Worm (Caenorhabditis elegans): Measurements from ENCODE around the gene C02B10.3.

DNA sequence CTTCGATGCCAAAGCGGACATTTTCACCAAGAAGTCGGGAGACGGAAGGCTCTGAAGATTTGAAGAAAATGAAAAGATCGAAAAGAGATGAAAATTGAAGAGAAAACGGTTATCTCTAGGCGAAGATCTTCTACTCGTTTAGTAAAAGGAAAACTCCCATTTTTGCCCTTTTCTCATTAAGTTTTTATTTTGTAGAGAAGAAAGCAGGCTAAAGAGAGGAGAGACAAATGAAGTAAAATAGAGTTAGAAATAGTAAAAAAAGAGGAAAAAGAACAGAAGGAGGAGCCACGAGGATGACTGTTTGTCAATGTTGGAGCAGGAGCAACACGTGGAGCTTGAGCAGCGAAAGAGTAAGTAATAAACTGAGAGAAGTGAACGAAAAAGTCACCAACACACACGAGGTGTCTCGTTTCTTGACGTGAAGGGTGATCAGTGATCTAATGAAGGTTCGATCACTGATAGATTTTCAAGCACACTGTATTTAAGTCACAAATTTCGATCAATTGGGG is 14.2 kb downstream of the C02B10.3 start, which contains the start of gene ivd-1:
- no peak for TF ChIP-seq fkh-10 (GFP tag; optimal IDR thresholded peaks at IDR 0.05)
- TF ChIP-seq ztf-11 (tag; optimal IDR thresholded peaks at IDR 0.05): no peak
- no peak for TF ChIP-seq fos-1 (tag; optimal IDR thresholded peaks at IDR 0.05)
